Worm (Caenorhabditis elegans) whole organism, midembryonic: ENCODE measurements around the gene vrk-1.

Source experiments
- T22C8.4 ChIP-seq: fragments of 200-800 bp; sonication (Bioruptor generic); IDR thresholded peaks from 2 replicates; pipeline ENCODE4 v1.3.6; 2022; ENCODE audit warnings: missing genetic modification characterization, missing compliant biosample characterization
- cog-1 ChIP-seq: sonication (generic microtip); optimal IDR thresholded peaks from 2 replicates; lab custom pipeline; 2016; ENCODE audit warnings: missing genetic modification characterization, missing compliant biosample characterization
- flt-1 ChIP-seq: fragments of 200-800 bp; sonication (Bioruptor generic); IDR thresholded peaks from 2 replicates; pipeline ENCODE4 v1.3.6; 2022; ENCODE audit warnings: missing genetic modification characterization, missing compliant biosample characterization
- klf-2 ChIP-seq: fragments of 200-800 bp; sonication (Bioruptor generic); conservative IDR thresholded peaks from 2 replicates; pipeline ENCODE4 v1.3.6; 2022; ENCODE audit warnings: missing genetic modification reagents, missing genetic modification characterization, missing compliant biosample characterization
- med-1 ChIP-seq: sonication (generic microtip); optimal IDR thresholded peaks from 2 replicates; lab custom pipeline; 2017; ENCODE audit warnings: missing genetic modification characterization, mild to moderate bottlenecking, missing compliant biosample characterization, antibody characterized with exemption, missing genetic modification reagents; ENCODE audit not compliant: insufficient read depth
- ref-1 ChIP-seq: fragments of 200-800 bp; sonication (Bioruptor generic); conservative IDR thresholded peaks from 2 replicates; pipeline ENCODE4 v1.3.6; 2022; ENCODE audit warnings: missing genetic modification reagents, missing genetic modification characterization, missing compliant biosample characterization
- tab-1 ChIP-seq: fragments of 200-800 bp; sonication (Bioruptor generic); IDR thresholded peaks from 2 replicates; pipeline ENCODE4 v1.3.6; 2022; ENCODE audit warnings: missing genetic modification characterization, missing compliant biosample characterization
- ztf-23 ChIP-seq: fragments of 200-800 bp; sonication (Bioruptor generic); IDR thresholded peaks from 2 replicates; pipeline ENCODE4 v1.3.6; 2022; ENCODE audit warnings: missing genetic modification reagents, missing genetic modification characterization, missing compliant biosample characterization
- ztf-29 ChIP-seq: fragments of 200-800 bp; sonication (Bioruptor generic); IDR thresholded peaks from 2 replicates; pipeline ENCODE4 v1.3.6; 2022; ENCODE audit warnings: missing genetic modification reagents, missing genetic modification characterization, missing compliant biosample characterization

DNA sequence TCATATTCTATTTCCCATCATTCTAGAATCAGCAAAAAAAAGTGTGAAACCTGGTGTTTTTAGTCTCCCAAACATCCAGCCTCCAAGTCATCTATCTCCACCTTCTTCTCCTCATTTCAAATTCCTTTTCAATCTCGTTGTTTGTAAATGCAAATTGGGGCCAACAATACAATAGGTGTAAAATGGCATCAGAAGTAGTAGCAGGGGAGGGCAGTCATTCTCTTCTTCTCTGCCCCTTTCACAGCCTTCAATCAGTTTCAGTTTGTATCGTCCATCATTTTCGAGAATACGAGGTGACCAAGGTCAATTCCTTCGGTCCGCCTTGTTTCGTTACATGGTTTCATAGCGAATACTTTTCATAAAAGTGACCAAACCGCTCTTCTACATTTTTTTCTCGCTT, 47.5 kb downstream of the vrk-1 start, which contains the start of gene B0034.4:
- TF ChIP-seq ref-1 (no peak), ztf-29 (no peak), ztf-23 (no peak), med-1 (GFP tag; lab: Kevin White, UChicago) (no peak), flt-1 (no peak), tab-1 (GFP tag; lab: Robert Waterston, UW) (no peak), T22C8.4 (no peak), klf-2 (GFP tag; lab: Robert Waterston, UW) (no peak), cog-1 (no peak)
